Fruit fly (Drosophila melanogaster) whole organism, embryonic: ENCODE measurements around the gene CG31343.

Source experiments
- Adf1 ChIP-seq: fragments of 200-800 bp; sonication (Bioruptor generic); IDR thresholded peaks from 2 replicates; pipeline ENCODE4 v1.3.6; 2022; ENCODE audit warnings: missing biosample characterization, missing genetic modification characterization
- Atf-2 ChIP-seq: fragments of 200-800 bp; sonication (Bioruptor generic); optimal IDR thresholded peaks from 2 replicates; lab custom pipeline; 2016; ENCODE audit warnings: missing biosample characterization, missing genetic modification characterization
- CG12769 ChIP-seq: fragments of 200-800 bp; sonication (Bioruptor generic); optimal IDR thresholded peaks from 2 replicates; lab custom pipeline; 2019; ENCODE audit warnings: missing biosample characterization, mild to moderate bottlenecking, missing genetic modification characterization, moderate library complexity
- CG14667 ChIP-seq: fragments of 200-800 bp; sonication (Bioruptor generic); IDR thresholded peaks from 2 replicates; pipeline ENCODE4 v1.3.6; 2022; ENCODE audit warnings: missing biosample characterization, missing genetic modification characterization
- CG4730 ChIP-seq: fragments of 200-800 bp; sonication (Bioruptor generic); IDR thresholded peaks from 2 replicates; pipeline ENCODE4 v1.3.6; 2022; ENCODE audit warnings: missing biosample characterization, missing genetic modification characterization
- CG7372 ChIP-seq: fragments of 200-800 bp; sonication (Bioruptor generic); IDR thresholded peaks from 2 replicates; pipeline ENCODE4 v1.3.6; 2022; ENCODE audit warnings: missing biosample characterization, missing genetic modification characterization
- CG7745 ChIP-seq: fragments of 200-800 bp; sonication (Bioruptor generic); optimal IDR thresholded peaks from 2 replicates; lab custom pipeline; 2018; ENCODE audit warnings: missing biosample characterization, mild to moderate bottlenecking, missing genetic modification characterization, moderate library complexity
- CG8478 ChIP-seq: fragments of >200 bp; optimal IDR thresholded peaks from 2 replicates; lab custom pipeline; 2018
- Doc3 ChIP-seq: fragments of 200-800 bp; sonication (Bioruptor generic); IDR thresholded peaks from 3 replicates; pipeline ENCODE4 v1.3.6; 2022; ENCODE audit warnings: missing biosample characterization, missing genetic modification characterization; ENCODE audit not compliant: partially characterized antibody
- MESR4 ChIP-seq: fragments of 200-800 bp; sonication (Bioruptor generic); optimal IDR thresholded peaks from 2 replicates; lab custom pipeline; 2018; ENCODE audit warnings: missing biosample characterization, mild to moderate bottlenecking, missing genetic modification characterization, moderate library complexity
- Oli ChIP-seq: fragments of 200-800 bp; sonication (Bioruptor generic); optimal IDR thresholded peaks from 2 replicates; lab custom pipeline; 2018; ENCODE audit warnings: missing biosample characterization, mild to moderate bottlenecking, missing genetic modification characterization, moderate library complexity
- Vsx1 ChIP-seq: fragments of 200-800 bp; sonication (Bioruptor generic); optimal IDR thresholded peaks from 2 replicates; lab custom pipeline; 2017; ENCODE audit warnings: missing biosample characterization, mild to moderate bottlenecking, missing genetic modification characterization, missing genetic modification reagents
- abd-A ChIP-seq: fragments of 200-800 bp; sonication (Bioruptor generic); optimal IDR thresholded peaks from 3 replicates; lab custom pipeline; 2019; ENCODE audit warnings: missing biosample characterization, mild to moderate bottlenecking, missing genetic modification characterization, moderate library complexity
- crol ChIP-seq: fragments of 200-800 bp; sonication (Bioruptor generic); IDR thresholded peaks from 2 replicates; pipeline ENCODE4 v1.3.6; 2022; ENCODE audit warnings: missing biosample characterization, missing genetic modification characterization
- mld ChIP-seq: fragments of 200-800 bp; sonication (Bioruptor generic); IDR thresholded peaks from 3 replicates; pipeline ENCODE4 v1.3.6; 2022; ENCODE audit warnings: missing biosample characterization, missing genetic modification characterization; ENCODE audit not compliant: partially characterized antibody

CG31343 gene

DNA sequence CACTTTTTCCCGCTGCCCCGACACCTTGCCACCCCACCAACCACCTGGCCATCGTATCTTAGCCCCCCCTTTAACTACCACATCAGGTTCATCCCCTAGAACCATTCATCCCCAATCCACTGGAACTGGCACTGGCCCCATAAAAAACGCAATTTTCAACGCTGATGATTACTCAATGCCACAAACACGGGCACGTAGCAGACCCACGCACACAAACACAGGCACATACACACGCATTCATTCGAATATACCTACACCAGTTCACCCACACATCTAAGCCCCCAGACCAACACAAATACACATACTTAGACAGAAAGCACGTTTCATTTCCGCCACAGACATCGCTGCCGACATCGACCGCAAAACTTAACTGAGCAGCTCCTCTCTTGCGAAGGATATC, 48.7 kb downstream of the CG31343 start (continued):
- TF ChIP-seq CG12769 (tag; lab: Kevin White, UChicago) (no peak), crol (0 out of 2 replicates have a peak, but pooled peaks have one; percentile 43), abd-A (tag; lab: Kevin White, UChicago) (peak; percentile 96), Doc3 (GFP tag; lab: Robert Waterston, UW) (no peak), CG4730 (no peak), CG8478 (lab: Kevin White, UChicago) (peak; percentile 55), MESR4 (GFP tag; lab: Kevin White, UChicago) (no peak), mld (GFP tag; lab: Robert Waterston, UW) (no peak), Atf-2 (no peak), CG7372 (GFP tag; lab: Robert Waterston, UW) (no peak), Oli (tag; lab: Kevin White, UChicago) (no peak), CG7745 (tag; lab: Kevin White, UChicago) (no peak), CG14667 (GFP tag; lab: Robert Waterston, UW) (no peak), Vsx1 (GFP tag; lab: Kevin White, UChicago) (no peak), Adf1 (GFP tag; lab: Robert Waterston, UW) (peak; percentile 22; the same call in 1 of the 2 replicates)
